Worm (Caenorhabditis elegans): Measurements from ENCODE around the gene amx-1.

Gene amx-1

DNA sequence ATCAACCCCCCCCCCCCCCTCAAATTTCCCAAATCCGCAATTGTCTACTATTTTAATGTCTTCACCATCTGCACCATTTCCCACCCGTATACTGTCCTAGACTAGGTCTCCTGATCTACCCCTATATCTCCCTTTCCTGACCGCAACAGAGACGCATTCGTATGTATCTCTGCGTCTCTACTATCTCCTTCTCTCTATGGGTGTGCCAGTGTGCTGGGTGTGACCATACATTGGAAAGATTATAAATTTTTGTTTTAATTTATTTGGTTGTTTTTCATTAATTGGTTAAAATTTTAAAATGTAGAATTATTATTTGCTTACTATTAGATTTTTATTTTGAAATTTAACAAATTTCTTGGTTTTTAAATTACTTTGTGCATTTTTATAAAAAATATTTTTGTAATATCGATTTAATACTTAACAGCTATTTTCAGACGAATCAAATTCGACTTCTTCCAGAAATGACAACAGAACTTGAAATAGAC lies at the start of gene amx-1:
TSS of gene amx-1 (plus strand) at position 435 of the 485 bp plus-strand sequence.
- TF ChIP-seq him-1 (tag; optimal IDR thresholded peaks at IDR 0.05) (no peak), dao-5 (tag; optimal IDR thresholded peaks at IDR 0.05) (no peak), W03F9.2 (tag; optimal IDR thresholded peaks at IDR 0.05) (no peak)

DNA sequence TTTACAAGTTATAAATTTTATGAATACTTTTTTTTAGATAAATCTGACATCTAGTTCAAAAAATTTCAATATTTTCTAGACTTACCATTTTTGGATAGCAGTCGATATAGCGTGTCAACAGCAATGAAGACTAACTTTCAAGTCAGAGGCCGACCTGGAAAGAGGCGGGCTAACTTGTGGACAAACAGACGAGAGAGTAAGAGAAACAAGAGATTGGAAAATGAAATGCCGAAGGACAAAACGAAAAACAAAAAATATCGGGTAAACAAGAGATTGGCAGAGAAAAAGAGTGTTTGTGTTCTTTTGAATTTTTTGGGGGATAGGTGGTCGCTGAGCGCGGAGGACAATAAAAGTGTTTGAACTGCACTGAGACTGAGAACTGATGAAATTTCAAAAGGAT lies 49.0 kb upstream of the amx-1 start, which contains the start of gene lec-4:
TSS of gene lec-4 (minus strand) at position 154 of the 400 bp plus-strand sequence.
- TF ChIP-seq dao-5 (tag; optimal IDR thresholded peaks at IDR 0.05) (no peak), W03F9.2 (tag; optimal IDR thresholded peaks at IDR 0.05) (no peak), him-1 (tag; optimal IDR thresholded peaks at IDR 0.05) (no peak)

DNA sequence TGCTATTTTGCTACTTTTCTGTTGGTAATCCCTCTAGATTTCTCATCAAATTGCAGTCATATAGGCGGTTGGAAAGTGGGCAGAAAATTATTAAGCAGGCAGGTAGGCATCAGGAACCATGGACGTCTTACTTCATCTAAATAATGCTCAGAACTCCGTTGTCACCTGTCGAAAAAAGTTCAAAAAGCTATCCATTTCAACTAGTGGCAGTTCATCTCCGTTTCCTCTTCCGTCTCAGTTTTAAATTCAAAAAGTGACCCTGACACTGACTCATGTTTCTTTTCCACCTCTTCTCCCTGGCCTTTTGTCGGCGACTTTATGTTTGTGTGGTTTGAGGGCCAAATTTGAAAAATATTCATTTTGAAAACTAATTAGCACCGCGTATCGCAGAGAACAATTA lies 47.7 kb upstream of the amx-1 start:
- TF ChIP-seq him-1 (tag; optimal IDR thresholded peaks at IDR 0.05) (no peak), dao-5 (tag; optimal IDR thresholded peaks at IDR 0.05) (no peak), W03F9.2 (tag; optimal IDR thresholded peaks at IDR 0.05) (no peak)

DNA sequence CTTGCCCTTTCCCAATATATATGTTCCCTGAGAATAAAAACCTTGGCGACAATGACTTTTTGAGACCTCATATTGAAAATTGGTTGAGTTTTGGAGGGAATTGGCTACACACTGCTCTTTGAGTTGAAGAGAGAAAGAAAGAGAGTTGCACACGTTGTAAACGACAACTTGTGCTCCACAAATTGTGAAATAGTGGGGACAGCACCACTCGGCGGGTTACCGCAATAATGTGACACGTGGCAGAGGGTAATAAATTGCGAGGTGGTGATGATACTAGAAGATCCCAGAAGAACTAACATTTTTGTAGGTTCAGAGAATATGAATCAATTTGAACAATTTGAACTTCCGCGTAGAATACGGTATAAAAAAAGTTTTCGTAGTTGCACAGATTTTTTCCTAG lies 40.4 kb upstream of the amx-1 start:
- TF ChIP-seq dao-5 (tag; optimal IDR thresholded peaks at IDR 0.05) (no peak), W03F9.2 (tag; optimal IDR thresholded peaks at IDR 0.05) (no peak), him-1 (tag; optimal IDR thresholded peaks at IDR 0.05) (no peak)

DNA sequence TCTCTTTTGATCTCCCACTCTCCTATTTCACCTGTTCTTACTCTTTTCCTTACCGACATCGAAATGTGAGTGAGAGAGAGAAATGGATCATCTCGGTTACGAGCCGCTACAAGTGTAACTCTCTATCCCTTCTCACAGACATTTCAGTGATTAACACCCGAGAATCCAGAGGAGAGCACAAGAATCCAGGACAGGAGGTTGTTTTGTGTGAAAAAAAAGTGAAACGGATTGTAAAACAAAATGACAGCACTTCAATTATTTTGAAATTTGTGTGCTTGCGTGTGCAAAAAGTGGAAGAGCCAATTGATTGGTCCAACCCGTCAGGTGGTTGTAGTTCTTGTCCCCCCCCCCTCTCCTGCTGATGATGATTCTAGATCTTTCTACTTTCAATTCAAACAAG lies 39.4 kb upstream of the amx-1 start:
- TF ChIP-seq him-1 (tag; optimal IDR thresholded peaks at IDR 0.05) = no peak
- TF ChIP-seq W03F9.2 (tag; optimal IDR thresholded peaks at IDR 0.05) = no peak

DNA sequence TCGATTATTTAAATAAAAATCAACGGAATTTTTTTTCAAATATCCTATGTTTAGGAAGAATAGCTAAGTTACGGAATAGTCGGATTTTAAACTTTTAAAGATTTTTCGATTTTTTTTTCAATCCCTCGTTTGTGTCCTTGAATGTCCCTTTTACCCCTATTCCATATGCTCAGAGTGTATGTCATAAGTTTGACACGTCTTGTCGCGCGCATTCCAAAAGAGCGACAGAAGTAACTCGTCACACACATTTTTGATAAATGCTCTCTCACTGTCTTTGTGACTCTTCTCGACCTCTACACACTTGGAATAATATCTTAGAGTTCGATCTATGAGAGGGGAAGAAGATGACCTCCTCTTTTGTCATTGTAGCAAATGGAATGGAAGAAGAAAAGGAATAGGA lies 38.3 kb upstream of the amx-1 start:
- no peak for TF ChIP-seq dao-5 (tag; optimal IDR thresholded peaks at IDR 0.05)
- no peak for TF ChIP-seq him-1 (tag; optimal IDR thresholded peaks at IDR 0.05)
- no peak for TF ChIP-seq W03F9.2 (tag; optimal IDR thresholded peaks at IDR 0.05)

DNA sequence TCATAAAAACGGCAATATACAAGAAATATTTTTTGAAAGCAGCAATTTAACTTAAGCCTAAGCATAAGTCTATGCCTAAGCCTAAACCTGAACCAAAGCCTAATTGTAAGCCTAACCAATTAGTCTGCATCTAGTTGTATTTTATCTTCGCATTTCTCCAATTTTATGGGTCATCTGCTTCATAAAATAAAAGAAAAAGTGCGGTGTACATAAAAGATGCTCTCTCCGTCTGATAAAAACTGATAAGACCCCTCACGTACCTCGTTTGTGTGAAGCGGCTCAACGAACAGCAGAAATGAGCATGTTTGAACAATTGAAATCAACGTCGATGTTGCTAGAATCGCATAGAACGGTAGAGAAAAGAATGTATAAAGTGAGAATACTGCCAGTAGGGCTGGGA lies 37.1 kb upstream of the amx-1 start:
- TF ChIP-seq him-1 (tag; optimal IDR thresholded peaks at IDR 0.05) (no peak), W03F9.2 (tag; optimal IDR thresholded peaks at IDR 0.05) (no peak), dao-5 (tag; optimal IDR thresholded peaks at IDR 0.05) (no peak)

DNA sequence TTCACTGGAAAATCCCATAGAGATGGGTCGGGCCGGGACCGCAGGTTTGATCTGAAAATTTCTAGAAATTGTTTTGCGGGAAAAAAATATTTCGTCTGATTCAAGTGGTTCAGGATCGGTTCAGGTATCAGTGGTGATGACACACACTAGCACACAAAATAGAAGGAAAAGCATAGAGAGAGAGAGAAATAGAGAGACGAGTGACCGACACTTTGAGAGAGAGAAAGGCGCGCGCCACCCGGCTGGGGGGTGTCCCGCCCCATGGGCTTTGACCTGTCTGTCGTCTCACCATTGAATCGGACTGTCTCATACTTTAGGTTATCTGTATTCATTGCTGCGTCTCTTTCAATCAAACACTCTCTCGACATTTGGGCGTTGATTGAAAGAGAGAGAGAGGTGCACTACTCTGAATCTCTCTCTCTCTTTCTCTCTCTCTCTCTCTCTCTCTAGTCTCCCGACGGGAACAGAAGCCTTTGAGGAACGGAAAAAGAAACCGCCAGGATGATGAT lies 35.7 kb upstream of the amx-1 start, which contains the start of gene acy-3:
TSS of gene acy-3 (minus strand) at position 51 of the 509 bp plus-strand sequence.
- TF ChIP-seq him-1 (tag; optimal IDR thresholded peaks at IDR 0.05) (no peak), W03F9.2 (tag; optimal IDR thresholded peaks at IDR 0.05) (no peak), dao-5 (tag; optimal IDR thresholded peaks at IDR 0.05) (no peak)

DNA sequence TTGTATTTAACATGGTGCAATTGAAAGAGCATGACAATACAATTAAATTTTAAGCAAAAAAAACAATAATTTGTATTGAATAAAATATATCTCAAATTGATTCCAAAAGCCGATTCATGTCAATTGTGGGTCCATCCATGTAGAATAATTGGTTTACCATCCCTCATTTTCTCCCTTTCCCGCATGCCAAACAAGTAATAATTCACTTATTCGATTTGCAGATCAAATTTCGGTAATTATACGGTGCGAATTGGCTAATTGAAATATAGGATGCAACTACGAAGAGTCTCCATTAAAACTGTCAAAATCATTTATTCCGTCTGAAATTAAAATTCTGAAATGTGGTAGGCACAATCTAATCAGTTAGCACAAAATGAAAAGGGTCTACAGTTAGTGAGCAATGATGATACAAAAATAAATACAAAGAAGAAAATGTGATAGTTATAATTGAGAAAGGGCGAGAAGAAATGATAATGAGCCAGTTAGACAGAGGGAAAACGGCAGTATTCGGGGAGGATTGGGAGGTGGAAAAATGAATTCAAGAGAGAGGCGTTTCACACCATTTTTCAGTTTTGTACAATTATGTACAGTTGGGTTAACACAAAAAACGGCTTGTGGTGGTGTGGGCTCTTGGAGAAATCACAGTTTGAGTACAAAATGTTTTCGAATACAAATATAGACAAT lies 32.4 kb upstream of the amx-1 start:
- TF ChIP-seq W03F9.2 (tag; optimal IDR thresholded peaks at IDR 0.05) (no peak), dao-5 (tag; optimal IDR thresholded peaks at IDR 0.05) (no peak), him-1 (tag; optimal IDR thresholded peaks at IDR 0.05) (no peak)

DNA sequence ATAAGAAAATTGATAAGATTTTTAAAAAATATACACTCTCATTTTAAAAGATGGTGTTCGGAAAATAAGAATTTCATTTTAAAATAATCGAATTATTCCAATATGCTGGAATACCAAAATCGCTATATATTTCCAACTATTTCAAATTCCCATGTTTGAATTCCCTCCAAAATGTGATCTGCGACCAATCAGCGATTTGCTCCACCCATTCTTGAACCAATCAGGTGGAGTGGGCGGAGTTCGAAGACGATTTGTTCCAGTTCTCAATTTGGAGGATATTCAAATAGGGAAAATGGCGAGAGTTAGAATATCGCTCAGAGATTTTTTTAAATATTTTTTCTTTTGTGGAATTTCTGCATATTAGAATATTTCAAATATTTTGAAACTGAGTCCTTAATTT lies 31.3 kb upstream of the amx-1 start:
- TF ChIP-seq dao-5 (tag; optimal IDR thresholded peaks at IDR 0.05) (no peak), W03F9.2 (tag; optimal IDR thresholded peaks at IDR 0.05) (no peak), him-1 (tag; optimal IDR thresholded peaks at IDR 0.05) (no peak)

DNA sequence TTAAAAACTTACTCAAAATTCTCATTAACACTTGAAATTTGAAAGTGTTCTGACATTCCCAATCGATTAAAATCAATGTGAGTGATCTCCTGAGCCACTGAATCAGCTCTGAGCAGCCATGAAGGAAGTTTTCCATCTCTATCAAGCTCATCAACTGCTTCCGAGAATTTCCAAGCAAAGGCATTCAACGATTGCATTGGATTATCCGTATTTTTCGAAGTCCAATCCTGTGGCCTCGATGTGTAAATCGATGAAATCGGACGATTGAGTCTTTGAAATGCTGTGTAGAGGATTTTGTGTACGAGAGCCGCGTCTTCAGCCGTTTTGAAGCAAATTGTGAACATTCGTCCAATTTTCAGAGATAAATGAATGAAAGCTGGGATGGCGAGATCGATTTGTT lies 26.3 kb upstream of the amx-1 start:
- no peak for TF ChIP-seq W03F9.2 (tag; optimal IDR thresholded peaks at IDR 0.05)
- TF ChIP-seq dao-5 (tag; optimal IDR thresholded peaks at IDR 0.05) = no peak
- TF ChIP-seq him-1 (tag; optimal IDR thresholded peaks at IDR 0.05) = no peak

DNA sequence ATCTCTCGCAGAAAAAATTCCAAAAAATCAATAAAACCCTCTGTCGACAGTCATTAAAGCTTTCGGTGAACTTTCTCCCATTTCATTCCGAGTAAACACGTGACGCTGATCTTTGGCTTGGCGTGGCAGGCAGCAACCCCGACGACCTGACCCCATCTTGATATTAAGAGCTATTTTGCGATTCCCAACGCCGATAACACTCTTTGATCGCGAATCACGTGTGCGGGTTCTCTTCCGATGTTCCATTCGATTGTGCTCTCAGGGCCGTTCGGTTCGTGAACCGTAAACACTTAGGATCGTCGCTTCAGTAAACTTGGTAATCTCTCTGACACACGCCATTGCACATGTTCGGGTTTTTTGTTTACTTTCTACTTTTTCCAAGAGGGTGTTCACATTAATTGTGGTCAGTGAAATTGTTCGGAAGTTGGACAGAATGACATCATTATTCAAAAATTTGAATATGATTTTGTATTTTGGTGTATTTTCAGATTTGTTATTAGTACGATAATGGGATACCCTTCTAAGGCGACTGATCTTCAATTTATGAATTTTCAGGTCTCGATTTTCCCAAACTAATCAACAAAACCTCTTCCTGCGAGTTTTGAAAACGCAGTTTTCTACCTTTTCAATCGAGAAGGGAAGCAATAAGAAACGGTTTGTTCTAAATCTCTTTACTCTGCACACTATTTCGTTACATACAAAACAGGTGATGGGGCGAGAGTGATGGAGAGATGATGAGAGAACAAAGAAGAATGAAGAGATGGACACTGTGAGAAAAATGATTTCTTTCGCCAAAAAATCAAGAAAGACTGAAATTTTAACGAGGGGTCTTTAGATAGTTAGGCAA lies 24.8 kb upstream of the amx-1 start:
- TF ChIP-seq W03F9.2 (tag; optimal IDR thresholded peaks at IDR 0.05) = no peak
- TF ChIP-seq him-1 (tag; optimal IDR thresholded peaks at IDR 0.05) = no peak
- TF ChIP-seq dao-5 (tag; optimal IDR thresholded peaks at IDR 0.05) = no peak

DNA sequence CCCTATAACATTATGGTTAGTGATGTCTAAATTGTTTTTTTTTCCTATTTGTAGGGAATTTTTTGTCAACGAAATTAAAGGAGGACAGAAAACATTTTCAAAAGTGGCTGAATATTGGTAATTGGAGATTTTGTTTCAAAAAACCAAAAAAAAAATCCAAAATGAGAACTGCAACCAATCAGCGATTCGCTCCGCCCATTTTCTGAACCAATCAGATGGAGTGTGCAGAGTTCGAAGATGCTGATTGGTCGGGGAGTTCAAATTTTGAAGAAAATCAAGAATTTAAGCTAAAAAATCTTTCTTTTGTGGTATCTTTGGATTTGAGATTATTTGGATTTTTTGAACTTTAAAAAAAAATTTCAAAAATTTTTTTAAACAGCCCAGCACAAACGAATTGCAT lies 23.8 kb upstream of the amx-1 start:
- TF ChIP-seq dao-5 (tag; optimal IDR thresholded peaks at IDR 0.05) (no peak), him-1 (tag; optimal IDR thresholded peaks at IDR 0.05) (no peak), W03F9.2 (tag; optimal IDR thresholded peaks at IDR 0.05) (no peak)

DNA sequence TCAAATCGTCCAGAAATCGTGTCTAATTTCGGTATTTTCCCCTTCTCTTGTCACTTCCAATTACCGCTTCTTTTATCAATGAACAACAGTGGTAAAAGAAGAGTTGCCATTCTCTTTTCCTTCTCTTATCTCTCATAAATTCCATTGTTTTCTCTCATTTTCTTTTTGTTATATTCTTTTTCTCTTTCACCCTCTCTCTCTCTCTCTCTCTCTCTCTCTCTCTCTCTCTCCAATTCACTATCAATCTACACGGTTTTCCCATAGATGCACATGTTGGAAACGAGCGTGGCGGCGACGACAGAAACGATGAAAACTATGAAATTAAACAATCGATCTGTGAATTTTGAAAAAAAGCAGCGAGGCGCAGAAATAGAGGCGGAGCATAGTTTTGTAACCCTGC lies 23.0 kb upstream of the amx-1 start:
- TF ChIP-seq dao-5 (tag; optimal IDR thresholded peaks at IDR 0.05) (no peak), him-1 (tag; optimal IDR thresholded peaks at IDR 0.05) (no peak), W03F9.2 (tag; optimal IDR thresholded peaks at IDR 0.05) (no peak)
